Fruit fly (Drosophila melanogaster): ENCODE data around the gene CG7309.

- TF ChIP-seq EcR (GFP tag; optimal IDR thresholded peaks at IDR 0.05): no peak
- no peak for TF ChIP-seq Dll (optimal IDR thresholded peaks at IDR 0.05)
- TF ChIP-seq CG8478 (optimal IDR thresholded peaks at IDR 0.05): no peak
- no peak for TF ChIP-seq psq (optimal IDR thresholded peaks at IDR 0.05)
- TF ChIP-seq usp (GFP tag; optimal IDR thresholded peaks at IDR 0.05): no peak
- no peak for TF ChIP-seq pan (optimal IDR thresholded peaks at IDR 0.05)
Observed at dm6 chr2L:10910548-10910947, 1.9 kb upstream of the CG7309 start, which contains the start of gene CG14069.

Measured in whole organism.